Fruit fly (Drosophila melanogaster): ENCODE measurements around the gene Alg13.
A peak's percentile ranks its signal among the peaks of the same experiment; 100 is the strongest.

The Alg13 gene

DNA sequence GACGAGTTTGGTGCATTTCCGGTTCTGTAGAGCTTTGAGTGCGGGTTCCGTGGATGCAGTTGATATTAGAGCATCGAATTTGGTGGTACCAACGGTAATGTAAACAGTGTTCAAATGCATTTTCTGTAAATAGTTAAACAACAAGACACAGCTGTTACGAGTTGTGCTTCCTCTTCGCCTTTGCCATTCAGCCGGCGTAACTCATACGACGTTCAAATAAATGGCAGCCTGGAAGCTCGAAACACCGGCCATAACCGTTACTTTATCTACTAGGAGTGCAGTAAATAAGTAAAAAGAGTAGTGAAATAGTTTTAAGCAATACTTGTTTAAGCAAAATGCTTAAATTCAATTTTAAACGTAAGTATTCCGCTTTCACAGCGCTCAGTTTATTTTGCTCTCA, at the start of gene Alg13, which contains the start of gene superdeath:
TSS of gene Alg13 (minus strand) at position 167 of the 400 bp plus-strand sequence.
TSS of gene superdeath (plus strand) at position 256 of the 400 bp plus-strand sequence.
- no peak for TF ChIP-seq ttk (optimal IDR thresholded peaks at IDR 0.05)

DNA sequence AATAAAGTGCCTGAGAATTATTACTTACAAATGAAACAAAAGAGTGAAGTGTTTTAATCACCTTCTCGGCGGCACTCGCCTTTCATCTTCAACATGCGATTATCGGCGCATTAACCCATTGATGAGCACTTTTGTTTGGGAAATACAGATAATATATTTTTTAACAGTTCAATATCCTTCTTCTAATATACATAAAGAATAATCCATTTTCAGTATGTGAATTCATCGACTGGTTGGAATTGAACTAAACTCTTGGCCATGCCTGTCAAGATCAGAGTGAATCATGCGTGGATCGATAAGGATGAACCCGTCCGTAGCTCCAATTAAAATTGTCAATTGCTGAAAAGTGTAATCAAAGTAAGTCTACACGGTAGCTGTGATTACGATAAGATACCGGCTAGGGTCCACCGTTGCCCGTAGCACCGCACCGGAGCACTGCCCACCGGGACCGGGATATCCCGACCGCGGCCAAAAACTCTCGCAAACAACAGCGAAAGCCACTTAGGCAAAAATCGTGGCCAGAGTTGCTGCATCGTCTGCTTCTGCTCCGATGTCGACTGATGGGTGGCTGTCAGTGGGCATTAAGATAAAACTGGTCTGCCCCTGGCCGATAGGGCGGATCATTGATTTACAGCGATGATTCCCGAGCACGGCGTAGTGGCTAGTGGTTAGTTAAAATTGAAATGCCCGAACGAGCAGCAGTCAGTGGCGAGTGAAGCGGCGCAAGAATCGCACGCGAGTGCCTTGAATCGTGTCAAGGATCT, 26.7 kb upstream of the Alg13 start, which contains the start of gene CG11898:
TSS of gene CG11898 (plus strand) at position 714 of the 764 bp plus-strand sequence.
- TF ChIP-seq psq (optimal IDR thresholded peaks at IDR 0.05), result no peak

DNA sequence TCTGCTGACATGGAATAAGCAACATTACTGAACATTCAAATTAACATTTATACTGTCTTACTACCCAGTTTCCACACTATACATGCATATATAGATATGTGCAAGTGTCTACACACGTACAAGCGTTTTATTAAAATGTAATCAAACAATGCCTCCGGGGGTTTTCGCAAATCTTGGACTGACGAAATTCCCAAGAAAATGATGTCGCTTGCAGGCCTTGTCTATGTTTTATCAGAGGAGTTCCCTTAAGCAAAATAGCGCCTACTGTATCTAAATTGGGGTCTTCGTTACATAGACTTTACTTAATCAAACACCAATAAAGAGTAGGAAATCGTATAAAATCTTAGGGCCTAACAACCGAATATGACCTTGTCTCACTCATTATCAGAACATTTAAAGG, 21.2 kb upstream of the Alg13 start:
- TF ChIP-seq Sin3A (optimal IDR thresholded peaks at IDR 0.05) (no peak), psq (optimal IDR thresholded peaks at IDR 0.05) (no peak), ttk (optimal IDR thresholded peaks at IDR 0.05) (no peak), Myc (optimal IDR thresholded peaks at IDR 0.05) (no peak), h (optimal IDR thresholded peaks at IDR 0.05) (no peak), insv (optimal IDR thresholded peaks at IDR 0.05) (no peak)

DNA sequence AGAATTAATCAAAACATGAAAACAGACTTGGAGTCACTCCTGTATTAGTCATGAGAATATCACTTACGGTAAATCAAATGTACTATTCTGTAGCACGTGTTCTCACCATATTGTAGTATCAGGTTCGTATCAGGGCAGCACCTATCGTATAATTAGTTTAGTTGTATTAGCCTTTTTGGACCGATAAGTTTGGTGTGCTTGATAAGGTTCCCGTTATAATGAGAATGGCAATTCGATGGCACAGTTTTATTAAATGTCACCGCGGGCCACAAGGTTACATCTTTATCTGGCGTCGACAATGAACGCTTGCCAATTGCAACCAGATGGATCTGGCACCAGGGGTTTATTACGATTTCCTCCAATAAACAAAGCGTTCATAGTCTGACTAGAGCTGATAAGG, 20.3 kb upstream of the Alg13 start:
- TF ChIP-seq Sin3A (optimal IDR thresholded peaks at IDR 0.05), result no peak
- no peak for TF ChIP-seq ttk (optimal IDR thresholded peaks at IDR 0.05)
- TF ChIP-seq insv (optimal IDR thresholded peaks at IDR 0.05), result no peak

DNA sequence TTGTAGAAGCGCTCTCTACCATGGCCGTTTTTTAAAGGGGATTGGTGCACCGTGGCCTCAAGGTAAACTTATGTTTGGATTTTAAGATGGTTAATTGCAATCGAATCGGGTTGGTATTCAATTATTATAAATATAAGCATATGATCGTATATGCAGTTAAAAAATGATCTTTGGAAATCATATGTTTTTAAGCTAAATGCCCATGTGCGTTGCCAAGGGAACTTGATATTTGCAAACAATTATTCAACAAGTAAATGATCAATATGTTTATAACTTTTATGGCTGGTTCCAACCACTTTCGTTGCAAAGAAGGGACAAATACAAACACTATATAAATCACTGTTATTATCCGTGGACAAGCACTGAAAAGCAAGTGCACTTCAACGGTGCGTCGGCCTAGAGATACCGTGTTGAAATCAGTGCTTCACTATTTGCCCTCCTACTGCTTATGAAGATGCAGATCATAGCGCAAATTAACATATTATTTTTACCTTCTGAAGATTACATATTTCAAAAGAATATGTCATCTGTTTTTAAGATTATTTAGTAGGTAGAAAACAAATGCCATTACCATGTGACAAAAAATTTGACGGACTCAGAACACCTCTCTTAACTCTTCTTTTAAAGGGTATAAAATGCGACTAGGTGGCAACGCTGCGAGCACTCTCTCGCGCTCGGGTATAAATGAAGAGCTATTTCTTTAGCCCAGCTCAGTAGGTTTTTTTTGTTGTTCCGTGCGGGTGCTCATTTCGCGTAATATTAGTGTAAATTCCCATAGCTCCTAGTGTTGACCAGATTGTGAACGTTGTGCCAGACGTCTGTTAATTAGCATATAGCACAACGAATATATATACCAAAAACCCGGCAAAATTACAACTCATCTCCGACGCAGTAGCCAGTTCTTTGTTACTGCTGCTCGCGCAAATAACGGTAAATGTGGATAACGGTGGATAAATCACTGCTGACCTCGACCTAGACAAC, 19.3 kb upstream of the Alg13 start, which contains the start of gene rdog:
TSS of gene rdog (plus strand) at position 705 of the 981 bp plus-strand sequence.
- TF ChIP-seq psq (optimal IDR thresholded peaks at IDR 0.05) (no peak), Sin3A (optimal IDR thresholded peaks at IDR 0.05) (no peak), Myc (optimal IDR thresholded peaks at IDR 0.05) (no peak), insv (optimal IDR thresholded peaks at IDR 0.05) (no peak), h (optimal IDR thresholded peaks at IDR 0.05) (no peak), ttk (optimal IDR thresholded peaks at IDR 0.05) (no peak)

DNA sequence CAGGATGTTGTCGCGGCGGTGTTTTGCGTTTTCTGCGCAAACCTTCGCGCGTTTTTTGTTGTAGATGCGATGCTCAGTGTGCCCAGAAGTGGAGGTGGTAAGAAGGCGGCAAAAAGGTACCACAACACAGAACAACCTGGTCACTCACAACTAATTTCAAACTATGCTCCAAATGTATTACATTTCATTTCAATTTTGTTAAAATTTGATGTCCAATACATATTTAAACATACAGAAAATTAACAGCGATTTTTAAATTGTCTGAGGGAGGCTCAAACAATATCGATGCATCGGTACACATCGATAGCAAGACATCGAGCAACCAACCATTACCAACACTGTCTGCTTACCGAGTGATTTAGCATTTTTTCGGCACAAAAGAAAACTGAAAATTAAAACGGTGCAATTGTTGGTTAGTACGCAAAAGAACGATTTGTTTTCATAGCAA, 14.8 kb upstream of the Alg13 start, which contains the start of the genes Slbp and Rpn2:
TSS of gene Slbp (minus strand) at position 70 of the 448 bp plus-strand sequence.
TSS of gene Rpn2 (plus strand) at position 328 of the 448 bp plus-strand sequence.
- no peak for TF ChIP-seq Sin3A (optimal IDR thresholded peaks at IDR 0.05)
- no peak for TF ChIP-seq ttk (optimal IDR thresholded peaks at IDR 0.05)
- no peak for TF ChIP-seq Myc (optimal IDR thresholded peaks at IDR 0.05)
- TF ChIP-seq insv (optimal IDR thresholded peaks at IDR 0.05), result no peak
- TF ChIP-seq psq (optimal IDR thresholded peaks at IDR 0.05), result no peak
- no peak for TF ChIP-seq h (optimal IDR thresholded peaks at IDR 0.05)

DNA sequence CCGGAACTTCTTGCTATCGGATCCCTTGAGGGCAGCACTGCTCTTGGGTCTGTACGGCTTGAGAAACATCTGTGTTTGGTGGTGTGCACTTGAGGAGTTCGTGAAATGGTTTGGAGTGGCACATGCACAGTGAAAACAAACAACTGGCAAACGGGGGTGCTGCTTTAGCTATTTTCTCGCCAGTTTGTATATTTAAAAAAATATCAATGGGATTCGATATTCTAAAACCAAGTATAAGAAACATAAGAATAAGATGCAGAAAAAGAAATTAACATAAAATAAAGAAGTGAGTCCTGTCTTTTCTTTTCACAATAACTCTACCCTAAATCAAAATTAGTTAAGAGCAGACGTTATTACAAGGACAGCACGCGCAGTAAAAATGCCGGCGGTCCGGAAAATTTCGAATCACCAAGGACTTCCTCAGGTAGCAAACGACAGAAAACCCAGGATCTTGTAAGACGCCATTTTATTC, 13.3 kb upstream of the Alg13 start, which contains the start of gene eIF2D:
TSS of gene eIF2D (minus strand) at position 174 of the 472 bp plus-strand sequence.
- no peak for TF ChIP-seq Sin3A (optimal IDR thresholded peaks at IDR 0.05)
- no peak for TF ChIP-seq insv (optimal IDR thresholded peaks at IDR 0.05)
- no peak for TF ChIP-seq psq (optimal IDR thresholded peaks at IDR 0.05)
- no peak for TF ChIP-seq h (optimal IDR thresholded peaks at IDR 0.05)
- TF ChIP-seq ttk (optimal IDR thresholded peaks at IDR 0.05), result no peak
- no peak for TF ChIP-seq Myc (optimal IDR thresholded peaks at IDR 0.05)

DNA sequence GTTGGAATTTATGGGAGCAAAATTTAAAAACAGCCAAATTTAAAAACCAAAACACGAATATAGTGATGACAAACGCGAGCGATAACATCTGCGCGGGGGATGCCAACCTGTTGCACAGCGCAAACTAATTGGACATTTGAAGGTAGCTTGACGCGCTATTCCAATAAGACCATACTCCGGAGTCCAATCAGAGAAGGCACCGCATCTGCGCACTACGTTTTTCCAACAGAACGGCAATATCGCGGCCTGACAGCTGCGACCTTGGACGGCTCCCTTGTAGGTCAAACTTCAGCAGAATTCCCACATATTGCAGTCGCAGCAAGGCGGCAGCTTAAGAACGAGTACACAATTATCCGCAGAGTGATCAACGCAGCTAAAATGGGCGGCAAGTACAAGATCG, 9.7 kb upstream of the Alg13 start, which contains the start of the genes CG11882 and Pglym78:
TSS of gene CG11882 (minus strand) at position 101 of the 400 bp plus-strand sequence.
TSS of gene Pglym78 (plus strand) at position 177 of the 400 bp plus-strand sequence.
- TF ChIP-seq insv (optimal IDR thresholded peaks at IDR 0.05) (peak; percentile 96), ttk (optimal IDR thresholded peaks at IDR 0.05) (no peak)

DNA sequence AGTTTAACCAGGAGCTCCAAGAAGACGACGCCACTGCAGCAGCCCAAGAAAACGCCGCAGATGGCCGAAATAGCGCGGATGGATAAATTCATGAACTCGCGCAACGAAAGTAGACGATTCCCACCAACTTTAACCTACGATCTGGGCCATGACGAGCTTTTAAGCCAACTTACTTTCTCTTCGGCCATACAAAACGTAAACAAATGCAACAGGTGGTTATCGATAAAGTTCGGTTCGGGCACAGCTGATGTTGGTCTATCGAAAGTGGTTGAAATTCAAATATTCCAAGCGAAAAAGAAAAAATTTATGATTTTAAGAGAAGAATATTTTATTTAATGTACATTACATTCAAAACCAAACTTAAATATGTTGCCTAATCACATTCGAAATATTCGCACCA, 8.3 kb upstream of the Alg13 start, which contains the start of gene CG14511:
TSS of gene CG14511 (minus strand) at position 184 of the 400 bp plus-strand sequence.
- TF ChIP-seq psq (optimal IDR thresholded peaks at IDR 0.05), result no peak
- no peak for TF ChIP-seq Sin3A (optimal IDR thresholded peaks at IDR 0.05)
- no peak for TF ChIP-seq Myc (optimal IDR thresholded peaks at IDR 0.05)
- TF ChIP-seq insv (optimal IDR thresholded peaks at IDR 0.05), result no peak
- TF ChIP-seq ttk (optimal IDR thresholded peaks at IDR 0.05), result no peak
- TF ChIP-seq h (optimal IDR thresholded peaks at IDR 0.05), result no peak

DNA sequence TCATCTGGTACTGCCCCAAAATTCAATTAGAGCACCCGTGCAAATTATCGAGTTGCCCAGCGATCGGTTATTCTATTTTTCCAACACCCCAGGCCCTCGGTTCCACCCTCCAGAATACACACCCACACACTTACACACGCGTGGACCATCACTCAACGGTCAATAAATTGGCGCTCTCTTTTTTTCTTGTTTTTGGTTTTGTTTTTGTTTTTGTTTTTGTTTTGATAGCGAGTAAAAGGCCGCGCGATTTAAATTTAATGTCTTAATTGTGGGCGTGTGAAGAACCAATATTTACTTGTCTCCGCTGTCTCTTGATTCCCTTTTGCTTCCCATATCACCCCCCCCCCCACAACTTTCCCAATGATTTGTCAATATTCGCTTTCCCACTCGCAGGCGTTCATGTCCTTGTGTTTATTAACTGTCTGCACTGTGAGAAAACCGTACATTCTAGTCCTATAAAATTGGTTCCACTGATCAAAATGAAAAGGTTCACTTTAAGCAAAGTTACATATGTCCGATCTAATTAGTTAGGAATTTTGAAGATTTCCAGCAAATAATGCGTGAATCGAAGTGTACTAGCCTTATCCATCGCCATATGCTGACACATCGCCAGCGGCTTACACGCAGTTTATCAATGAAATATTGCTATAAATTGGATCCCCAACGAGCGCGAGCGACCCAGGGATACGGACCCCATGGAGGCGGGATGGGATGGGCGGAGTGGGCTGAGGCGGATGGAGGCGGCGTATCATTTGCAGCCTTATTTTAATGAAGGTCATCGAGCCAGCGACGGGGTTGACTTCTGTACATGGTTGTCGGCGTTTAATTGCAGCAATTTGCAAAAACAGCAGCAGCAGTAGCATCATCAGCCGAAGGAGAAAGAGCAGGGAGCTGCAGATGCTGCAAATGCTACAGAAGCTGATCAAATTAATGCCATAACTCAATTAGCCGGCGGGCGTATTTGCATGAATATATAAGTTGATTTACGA, 1.7 kb upstream of the Alg13 start:
- TF ChIP-seq h (optimal IDR thresholded peaks at IDR 0.05), result no peak
- TF ChIP-seq Myc (optimal IDR thresholded peaks at IDR 0.05), result no peak
- TF ChIP-seq Sin3A (optimal IDR thresholded peaks at IDR 0.05), result no peak
- no peak for TF ChIP-seq insv (optimal IDR thresholded peaks at IDR 0.05)
- TF ChIP-seq ttk (optimal IDR thresholded peaks at IDR 0.05), result no peak
- TF ChIP-seq psq (optimal IDR thresholded peaks at IDR 0.05), result no peak

DNA sequence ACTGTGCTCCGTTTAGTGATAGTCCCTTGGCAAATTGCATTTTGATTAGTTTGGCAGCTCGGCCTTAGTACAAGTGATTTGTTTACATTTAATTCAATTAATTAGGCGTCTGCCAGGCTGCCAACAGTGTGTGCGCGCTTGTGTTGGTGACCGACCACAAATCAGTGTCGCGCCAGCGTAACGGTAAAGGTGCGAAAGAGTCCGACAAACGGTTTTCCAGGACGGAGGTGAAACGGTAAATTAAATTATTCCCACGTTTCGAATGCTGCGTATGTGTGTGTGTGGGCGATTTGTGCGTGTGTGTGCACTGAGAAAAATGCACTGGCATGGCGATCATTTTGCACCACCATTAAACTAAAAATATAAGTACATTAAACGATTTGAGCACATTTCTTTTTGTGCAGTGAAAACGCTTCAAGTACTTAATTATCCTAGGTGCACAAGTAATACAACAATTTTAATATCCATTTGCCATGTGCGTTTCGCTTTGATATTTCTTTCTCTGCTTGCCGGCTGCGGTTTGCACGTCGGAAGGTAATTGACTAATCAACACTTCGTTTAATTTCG, 671 bp upstream of the Alg13 start:
- TF ChIP-seq Sin3A (optimal IDR thresholded peaks at IDR 0.05) (no peak), h (optimal IDR thresholded peaks at IDR 0.05) (no peak), ttk (optimal IDR thresholded peaks at IDR 0.05) (no peak), Myc (optimal IDR thresholded peaks at IDR 0.05) (no peak), psq (optimal IDR thresholded peaks at IDR 0.05) (no peak), insv (optimal IDR thresholded peaks at IDR 0.05) (no peak)

All from Kc167 (cell line).